Worm (Caenorhabditis elegans) whole organism, L4 larva: Measurements from ENCODE around the gene K03A11.4.

Experiments
- Y5F2A.4 ChIP-seq: fragments of 200-800 bp; sonication (Bioruptor generic); optimal IDR thresholded peaks from 2 replicates; lab custom pipeline; 2018; ENCODE audit warnings: mild to moderate bottlenecking, missing genetic modification characterization, missing compliant biosample characterization
- ces-1 ChIP-seq: fragments of 150-350 bp; sonication (generic microtip); optimal IDR thresholded peaks from 4 replicates; lab custom pipeline; 2014; ENCODE audit warnings: missing biosample characterization, missing genetic modification reagents, missing genetic modification characterization
- cey-2 ChIP-seq: sonication (generic microtip); optimal IDR thresholded peaks from 3 replicates; lab custom pipeline; 2017; ENCODE audit warnings: missing genetic modification characterization, mild to moderate bottlenecking, missing compliant biosample characterization, antibody characterized with exemption, borderline replicate concordance; ENCODE audit not compliant: insufficient read depth
- egl-27 ChIP-seq: sonication (generic microtip); optimal IDR thresholded peaks from 3 replicates; lab custom pipeline; 2017; ENCODE audit warnings: missing biosample characterization, missing genetic modification reagents, missing genetic modification characterization
- fkh-10 ChIP-seq: fragments of 150-350 bp; optimal IDR thresholded peaks from 2 replicates; lab custom pipeline; 2014; ENCODE audit warnings: missing biosample characterization, missing genetic modification reagents, missing genetic modification characterization
- lin-39 ChIP-seq: fragments of 150-350 bp; optimal IDR thresholded peaks from 2 replicates; lab custom pipeline; 2014; ENCODE audit warnings: missing biosample characterization, missing genetic modification reagents, missing genetic modification characterization
- nhr-25 ChIP-seq: sonication (generic microtip); optimal IDR thresholded peaks from 2 replicates; lab custom pipeline; 2017; ENCODE audit warnings: missing genetic modification characterization, mild to moderate bottlenecking, missing compliant biosample characterization, antibody characterized with exemption, moderate library complexity, borderline replicate concordance; ENCODE audit not compliant: insufficient read depth
- skn-1 ChIP-seq: fragments of 150-350 bp; optimal IDR thresholded peaks from 2 replicates; lab custom pipeline; 2014; ENCODE audit warnings: missing biosample characterization, missing genetic modification characterization
- unc-130 ChIP-seq: sonication (generic microtip); optimal IDR thresholded peaks from 2 replicates; lab custom pipeline; 2016; ENCODE audit warnings: missing genetic modification reagents, missing genetic modification characterization, missing compliant biosample characterization

DNA sequence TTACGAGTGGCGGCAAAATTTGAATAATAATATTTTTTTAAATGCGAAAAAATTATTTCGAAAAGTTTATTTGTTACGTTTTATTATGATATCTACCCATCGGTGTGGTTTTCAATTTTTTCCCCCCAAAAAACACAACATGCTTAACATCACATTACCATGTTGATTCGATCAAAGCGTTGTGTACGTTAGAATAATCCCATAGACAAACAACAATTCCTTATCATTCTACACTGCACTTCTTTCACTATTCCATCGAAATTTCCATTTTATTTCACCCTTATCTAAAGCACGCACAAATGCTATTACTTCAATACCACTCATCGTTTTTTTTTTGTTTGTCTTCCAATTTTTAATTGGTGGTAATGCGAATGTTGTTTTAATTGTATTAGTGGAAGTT, 18.0 kb upstream of the K03A11.4 start:
- TF ChIP-seq fkh-10 (no peak), lin-39 (no peak), unc-130 (GFP tag; lab: Kevin White, UChicago) (no peak), skn-1 (tag; lab: Kevin White, UChicago) (no peak), Y5F2A.4 (GFP tag; lab: Kevin White, UChicago) (no peak), ces-1 (no peak), cey-2 (no peak), nhr-25 (tag; lab: Kevin White, UChicago) (no peak), egl-27 (no peak)
